Worm (Caenorhabditis elegans): Measurements from ENCODE around the gene fbxb-59.

fbxb-59 gene

ce11 chrV:20241243-20241862 lies 35.4 kb upstream of the fbxb-59 start (continued):
- peak in 1 of 2 experiments; percentile 18 for TF ChIP-seq unc-62 (GFP tag; optimal IDR thresholded peaks at IDR 0.05 in 1 of 2)
- no peak for TF ChIP-seq unc-62 (tag; optimal IDR thresholded peaks at IDR 0.05)
- no peak for TF ChIP-seq zfp-3 (GFP tag; conservative IDR thresholded peaks at IDR 0.05)

ce11 chrV:20237429-20237828 lies 31.4 kb upstream of the fbxb-59 start, which contains the start of gene sld-5:
Gene sld-5, minus strand, starts transcription at chrV:20237745.
- TF ChIP-seq F49E8.2 (tag; optimal IDR thresholded peaks at IDR 0.05; ENCODE audit: borderline replicate concordance) (no peak), aha-1 (tag) (peak; percentile 93)

ce11 chrV:20235231-20235630 lies 29.2 kb upstream of the fbxb-59 start:
- TF ChIP-seq lsy-2 (tag; optimal IDR thresholded peaks at IDR 0.05) (no peak), lin-15B (tag; optimal IDR thresholded peaks at IDR 0.05) (no peak), nhr-237 (tag; optimal IDR thresholded peaks at IDR 0.05) (no peak), lin-29 (GFP tag; IDR thresholded peaks at IDR 0.05) (no peak), unc-130 (GFP tag; optimal IDR thresholded peaks at IDR 0.05) (no peak), daf-8 (GFP tag; IDR thresholded peaks at IDR 0.05) (no peak), ceh-20 (GFP tag; IDR thresholded peaks at IDR 0.05) (no peak), dmd-8 (GFP tag; IDR thresholded peaks at IDR 0.05) (no peak), ceh-62 (tag; optimal IDR thresholded peaks at IDR 0.05) (no peak), jun-1 (tag; optimal IDR thresholded peaks at IDR 0.05) (no peak), hlh-30 (tag; optimal IDR thresholded peaks at IDR 0.05; ENCODE audit: insufficient read depth) (no peak), zip-11 (GFP tag; IDR thresholded peaks at IDR 0.05) (no peak)

ce11 chrV:20234439-20234838 lies 28.5 kb upstream of the fbxb-59 start:
- TF ChIP-seq ceh-32 (tag; optimal IDR thresholded peaks at IDR 0.05; ENCODE audit: poor library complexity) (no peak), F49E8.2 (tag; optimal IDR thresholded peaks at IDR 0.05; ENCODE audit: borderline replicate concordance) (no peak), arid-1 (GFP tag; conservative IDR thresholded peaks at IDR 0.05) (0 out of 2 replicates have a peak, but pooled peaks have one; percentile 25), php-3 (GFP tag; IDR thresholded peaks at IDR 0.05) (0 out of 2 replicates have a peak, but pooled peaks have one; percentile 30), unc-130 (GFP tag; optimal IDR thresholded peaks at IDR 0.05) (no peak), lin-1 (GFP tag; IDR thresholded peaks at IDR 0.05) (0 out of 2 replicates have a peak, but pooled peaks have one; percentile 34), F26F4.8 (GFP tag; conservative IDR thresholded peaks at IDR 0.05) (0 out of 2 replicates have a peak, but pooled peaks have one; percentile 15), F44E2.7 (GFP tag; IDR thresholded peaks at IDR 0.05) (peak; percentile 72; the same call in 1 of the 2 replicates), madf-9 (GFP tag; conservative IDR thresholded peaks at IDR 0.05) (no peak)

- no peak for TF ChIP-seq unc-62 (GFP tag; optimal IDR thresholded peaks at IDR 0.05 in 1 of 2)
- TF ChIP-seq unc-62 (tag; optimal IDR thresholded peaks at IDR 0.05): no peak
- TF ChIP-seq ceh-44 (GFP tag; IDR thresholded peaks at IDR 0.05): no peak
- no peak for TF ChIP-seq dmd-6 (GFP tag; IDR thresholded peaks at IDR 0.05)
- no peak for TF ChIP-seq zag-1 (tag; optimal IDR thresholded peaks at IDR 0.05)
- no peak for TF ChIP-seq gei-8 (GFP tag; optimal IDR thresholded peaks at IDR 0.05)
- TF ChIP-seq mdt-29 (GFP tag; IDR thresholded peaks at IDR 0.05): no peak
- no peak for TF ChIP-seq lin-39 (tag; optimal IDR thresholded peaks at IDR 0.05)
- TF ChIP-seq ztf-7 (tag; optimal IDR thresholded peaks at IDR 0.05): no peak
- TF ChIP-seq snpc-4 (tag; optimal IDR thresholded peaks at IDR 0.05): no peak
- no peak for TF ChIP-seq attf-4 (tag; optimal IDR thresholded peaks at IDR 0.05)
- TF ChIP-seq lir-3 (tag; optimal IDR thresholded peaks at IDR 0.05): no peak
- no peak for TF ChIP-seq madf-9 (GFP tag; conservative IDR thresholded peaks at IDR 0.05)
- TF ChIP-seq ceh-20 (GFP tag; IDR thresholded peaks at IDR 0.05): no peak
These were observed 27.8 kb upstream of the fbxb-59 start, which contains the start of gene Y113G7B.15 for ce11 chrV:20233743-20234142. Gene Y113G7B.15, minus strand, starts transcription at chrV:20233843.

Measured in whole organism, L4 larva.